Worm (Caenorhabditis elegans) whole organism, L4 larva: ENCODE measurements around the gene F09G8.10.

Source experiments
- F44E2.7 ChIP-seq: fragments of 200-800 bp; sonication (Bioruptor generic); IDR thresholded peaks from 2 replicates; pipeline ENCODE4 v2.1.2; 2022; ENCODE audit warnings: missing genetic modification characterization, missing compliant biosample characterization
- T26A8.4 ChIP-seq: fragments of 200-800 bp; sonication (Bioruptor generic); IDR thresholded peaks from 2 replicates; pipeline ENCODE4 v1.3.6; 2022; ENCODE audit warnings: missing genetic modification characterization, missing compliant biosample characterization
- Y48G9A.11 ChIP-seq: fragments of 200-800 bp; sonication (Bioruptor generic); IDR thresholded peaks from 2 replicates; pipeline ENCODE4 v1.3.6; 2022; ENCODE audit warnings: missing genetic modification reagents, missing genetic modification characterization, missing compliant biosample characterization
- Y75B8A.6 ChIP-seq: fragments of 200-800 bp; sonication (Bioruptor generic); IDR thresholded peaks from 2 replicates; pipeline ENCODE4 v1.3.6; 2022; ENCODE audit warnings: missing genetic modification reagents, missing genetic modification characterization, missing compliant biosample characterization
- ZK337.2 ChIP-seq: fragments of 200-800 bp; sonication (Bioruptor generic); IDR thresholded peaks from 2 replicates; pipeline ENCODE4 v1.3.6; 2022; ENCODE audit warnings: missing genetic modification reagents, missing genetic modification characterization, missing compliant biosample characterization
- aha-1 ChIP-seq: fragments of 150-350 bp; peaks from one replicate; lab custom pipeline; 2014; ENCODE audit warnings: missing biosample characterization, missing genetic modification characterization
- ama-1 ChIP-seq: fragments of 150-350 bp; optimal IDR thresholded peaks from 2 replicates; lab custom pipeline; 2014; ENCODE audit warnings: inconsistent platforms, mixed read lengths
- attf-4 ChIP-seq: sonication (generic microtip); optimal IDR thresholded peaks from 3 replicates; lab custom pipeline; 2017; ENCODE audit warnings: missing biosample characterization, missing genetic modification characterization
- cey-2 ChIP-seq: sonication (generic microtip); optimal IDR thresholded peaks from 3 replicates; lab custom pipeline; 2017; ENCODE audit warnings: missing genetic modification characterization, mild to moderate bottlenecking, missing compliant biosample characterization, antibody characterized with exemption, borderline replicate concordance; ENCODE audit not compliant: insufficient read depth
- ctbp-1 ChIP-seq: fragments of 200-800 bp; sonication (Bioruptor generic); IDR thresholded peaks from 2 replicates; pipeline ENCODE4 v1.3.6; 2022; ENCODE audit warnings: missing genetic modification reagents, missing genetic modification characterization, missing compliant biosample characterization
- daf-19 ChIP-seq: fragments of 200-800 bp; sonication (Bioruptor generic); conservative IDR thresholded peaks from 2 replicates; pipeline ENCODE4 v1.3.6; 2022; ENCODE audit warnings: missing genetic modification characterization, missing compliant biosample characterization
- dmd-6 ChIP-seq: fragments of 200-800 bp; sonication (Bioruptor generic); IDR thresholded peaks from 2 replicates; pipeline ENCODE4 v1.3.6; 2022; ENCODE audit warnings: missing genetic modification reagents, missing genetic modification characterization, missing compliant biosample characterization
- dmd-8 ChIP-seq: fragments of 200-800 bp; sonication (Bioruptor generic); IDR thresholded peaks from 2 replicates; pipeline ENCODE4 v1.3.6; 2022; ENCODE audit warnings: missing genetic modification characterization, missing compliant biosample characterization
- egl-27 ChIP-seq: sonication (generic microtip); optimal IDR thresholded peaks from 3 replicates; lab custom pipeline; 2017; ENCODE audit warnings: missing biosample characterization, missing genetic modification reagents, missing genetic modification characterization
- egl-43 ChIP-seq: fragments of 200-800 bp; sonication (Bioruptor generic); IDR thresholded peaks from 2 replicates; pipeline ENCODE4 v1.3.6; 2022; ENCODE audit warnings: missing genetic modification reagents, missing genetic modification characterization, missing compliant biosample characterization
- fkh-10 ChIP-seq: fragments of 150-350 bp; optimal IDR thresholded peaks from 2 replicates; lab custom pipeline; 2014; ENCODE audit warnings: missing biosample characterization, missing genetic modification reagents, missing genetic modification characterization
- hlh-11 ChIP-seq: fragments of 200-800 bp; sonication (Bioruptor generic); optimal IDR thresholded peaks from 2 replicates; lab custom pipeline; 2018; ENCODE audit warnings: mild to moderate bottlenecking, missing genetic modification characterization, missing compliant biosample characterization
- hlh-30 ChIP-seq: sonication (generic microtip); optimal IDR thresholded peaks from 2 replicates; lab custom pipeline; 2017; ENCODE audit warnings: antibody characterized with exemption, mild to moderate bottlenecking, missing genetic modification characterization, missing compliant biosample characterization; ENCODE audit not compliant: insufficient read depth
- hmg-1.1 ChIP-seq: fragments of 200-800 bp; sonication (Bioruptor generic); IDR thresholded peaks from 2 replicates; pipeline ENCODE4 v1.3.6; 2022; ENCODE audit warnings: missing genetic modification reagents, missing genetic modification characterization, missing compliant biosample characterization
- lim-7 ChIP-seq: fragments of 200-800 bp; sonication (Bioruptor generic); IDR thresholded peaks from 2 replicates; pipeline ENCODE4 v1.3.6; 2022; ENCODE audit warnings: missing genetic modification characterization, missing compliant biosample characterization
- lin-13 ChIP-seq: fragments of 150-350 bp; optimal IDR thresholded peaks from 2 replicates; lab custom pipeline; 2014; ENCODE audit warnings: missing biosample characterization, missing genetic modification reagents, missing genetic modification characterization
- lin-15B ChIP-seq: fragments of 150-350 bp; sonication (generic microtip); optimal IDR thresholded peaks from 3 replicates; lab custom pipeline; 2014; ENCODE audit warnings: missing biosample characterization, missing genetic modification characterization
- lin-38 ChIP-seq: fragments of 200-800 bp; sonication (Bioruptor generic); IDR thresholded peaks from 2 replicates; pipeline ENCODE4 v1.3.6; 2022; ENCODE audit warnings: missing genetic modification reagents, missing genetic modification characterization, missing compliant biosample characterization
- lin-39 ChIP-seq: fragments of 150-350 bp; optimal IDR thresholded peaks from 2 replicates; lab custom pipeline; 2014; ENCODE audit warnings: missing biosample characterization, missing genetic modification reagents, missing genetic modification characterization
- madf-5 ChIP-seq, 2 experiments: fragments of 200-800 bp; sonication (Bioruptor generic); IDR thresholded peaks; 2 replicates each; pipeline ENCODE4 v1.3.6; 2022; ENCODE audit warnings: missing compliant biosample characterization in 2 of 2, missing genetic modification characterization in 2 of 2
- madf-9 ChIP-seq: fragments of 200-800 bp; sonication (Bioruptor generic); conservative IDR thresholded peaks from 2 replicates; pipeline ENCODE4 v1.3.6; 2022; ENCODE audit warnings: missing genetic modification reagents, missing genetic modification characterization, missing compliant biosample characterization
- mxl-3 ChIP-seq: fragments of 200-800 bp; sonication (Bioruptor generic); optimal IDR thresholded peaks from 2 replicates; lab custom pipeline; 2018; ENCODE audit warnings: mild to moderate bottlenecking, missing genetic modification characterization, missing compliant biosample characterization
- nhr-25 ChIP-seq: sonication (generic microtip); optimal IDR thresholded peaks from 2 replicates; lab custom pipeline; 2017; ENCODE audit warnings: missing genetic modification characterization, mild to moderate bottlenecking, missing compliant biosample characterization, antibody characterized with exemption, moderate library complexity, borderline replicate concordance; ENCODE audit not compliant: insufficient read depth
- nhr-41 ChIP-seq: fragments of 200-800 bp; sonication (Bioruptor generic); IDR thresholded peaks from 2 replicates; pipeline ENCODE4 v1.3.6; 2022; ENCODE audit warnings: missing genetic modification reagents, missing genetic modification characterization, missing compliant biosample characterization
- nhr-42 ChIP-seq: fragments of 200-800 bp; sonication (Bioruptor generic); IDR thresholded peaks from 2 replicates; pipeline ENCODE4 v1.3.6; 2022; ENCODE audit warnings: missing genetic modification characterization, missing compliant biosample characterization
- nhr-48 ChIP-seq: sonication (generic microtip); optimal IDR thresholded peaks from 2 replicates; lab custom pipeline; 2016; ENCODE audit warnings: mild to moderate bottlenecking, missing genetic modification characterization, missing compliant biosample characterization
- sdz-12 ChIP-seq: fragments of 200-800 bp; sonication (Bioruptor generic); optimal IDR thresholded peaks from 2 replicates; lab custom pipeline; 2018; ENCODE audit warnings: mild to moderate bottlenecking, missing genetic modification characterization, missing compliant biosample characterization
- snpc-1.2 ChIP-seq: fragments of 200-800 bp; sonication (Bioruptor generic); IDR thresholded peaks from 2 replicates; pipeline ENCODE4 v1.3.6; 2022; ENCODE audit warnings: missing genetic modification reagents, missing genetic modification characterization, missing compliant biosample characterization
- snpc-4 ChIP-seq: fragments of 150-350 bp; optimal IDR thresholded peaks from 2 replicates; lab custom pipeline; 2014; ENCODE audit warnings: missing biosample characterization, missing genetic modification characterization
- tag-97 ChIP-seq: fragments of 200-800 bp; sonication (Bioruptor generic); IDR thresholded peaks from 2 replicates; pipeline ENCODE4 v1.3.6; 2022; ENCODE audit warnings: missing genetic modification characterization, missing compliant biosample characterization
- tra-1 ChIP-seq: fragments of 200-800 bp; sonication (Bioruptor generic); IDR thresholded peaks from 2 replicates; pipeline ENCODE4 v1.3.6; 2022; ENCODE audit warnings: missing genetic modification reagents, missing genetic modification characterization, missing compliant biosample characterization
- unc-130 ChIP-seq: sonication (generic microtip); optimal IDR thresholded peaks from 2 replicates; lab custom pipeline; 2016; ENCODE audit warnings: missing genetic modification reagents, missing genetic modification characterization, missing compliant biosample characterization
- unc-39 ChIP-seq: sonication (generic microtip); optimal IDR thresholded peaks from 2 replicates; lab custom pipeline; 2017; ENCODE audit warnings: missing biosample characterization, missing genetic modification characterization
- unc-62 ChIP-seq, 3 experiments: fragments of 150-350 bp in 1 of 3; sonication (generic microtip); optimal IDR thresholded peaks in 2 of 3; peaks in 1 of 3; 1 replicate in 1 of 3; 2 replicates in 2 of 3; lab custom pipeline; 2014 to 2017; ENCODE audit warnings: missing biosample characterization in 3 of 3, missing genetic modification characterization in 3 of 3, missing genetic modification reagents in 3 of 3, missing genotype in 1 of 3
- zag-1 ChIP-seq: fragments of 150-350 bp; optimal IDR thresholded peaks from 2 replicates; lab custom pipeline; 2014; ENCODE audit warnings: missing biosample characterization, missing genetic modification characterization
- zfp-2 ChIP-seq: sonication (generic microtip); optimal IDR thresholded peaks from 2 replicates; lab custom pipeline; 2016; ENCODE audit warnings: mild to moderate bottlenecking, missing genetic modification characterization, missing compliant biosample characterization
- zip-11 ChIP-seq: fragments of 200-800 bp; sonication (Bioruptor generic); IDR thresholded peaks from 2 replicates; pipeline ENCODE4 v1.3.6; 2022; ENCODE audit warnings: missing genetic modification characterization, missing compliant biosample characterization
- zip-2 ChIP-seq: fragments of 150-350 bp; optimal IDR thresholded peaks from 2 replicates; lab custom pipeline; 2014; ENCODE audit warnings: missing biosample characterization, missing genetic modification characterization
- ztf-11 ChIP-seq: fragments of 150-350 bp; optimal IDR thresholded peaks from 2 replicates; lab custom pipeline; 2014; ENCODE audit warnings: missing biosample characterization, missing genetic modification characterization

Gene F09G8.10

ce11 chrIII:8271676-8272225 lies at the start of gene F09G8.10, which contains the start of gene mps-4:
Gene F09G8.10, minus strand, starts transcription at chrIII:8272175.
Gene mps-4, minus strand, starts transcription at chrIII:8271776.
- TF ChIP-seq dmd-8 (GFP tag; lab: Robert Waterston, UW) (no peak), ama-1 (lab: Kevin White, UChicago) (no peak), madf-9 (GFP tag; lab: Robert Waterston, UW) (no peak), Y48G9A.11 (GFP tag; lab: Robert Waterston, UW) (no peak), egl-43 (GFP tag; lab: Robert Waterston, UW) (no peak), dmd-6 (GFP tag; lab: Robert Waterston, UW) (no peak)

ce11 chrIII:8321225-8321624 lies 49.2 kb upstream of the F09G8.10 start:
- TF ChIP-seq dmd-6 (GFP tag; lab: Robert Waterston, UW) (no peak), unc-62 (GFP tag; optimal IDR thresholded peaks at IDR 0.05 in 1 of 2; lab: Kevin White, UChicago) (peak in 1 of 2 experiments; percentile 89), unc-62 (tag; optimal IDR thresholded peaks at IDR 0.05; lab: Kevin White, UChicago) (no peak), nhr-48 (no peak), aha-1 (tag; lab: Kevin White, UChicago) (peak; percentile 7), madf-9 (GFP tag; lab: Robert Waterston, UW) (no peak), egl-27 (no peak), hlh-30 (peak; percentile 6), madf-5 (GFP tag; IDR thresholded peaks at IDR 0.05; lab: Robert Waterston, UW) (no peak), hmg-1.1 (GFP tag; lab: Robert Waterston, UW) (0 out of 2 replicates have a peak, but pooled peaks have one; percentile 8), F44E2.7 (no peak), lin-13 (GFP tag; lab: Kevin White, UChicago) (no peak)

DNA sequence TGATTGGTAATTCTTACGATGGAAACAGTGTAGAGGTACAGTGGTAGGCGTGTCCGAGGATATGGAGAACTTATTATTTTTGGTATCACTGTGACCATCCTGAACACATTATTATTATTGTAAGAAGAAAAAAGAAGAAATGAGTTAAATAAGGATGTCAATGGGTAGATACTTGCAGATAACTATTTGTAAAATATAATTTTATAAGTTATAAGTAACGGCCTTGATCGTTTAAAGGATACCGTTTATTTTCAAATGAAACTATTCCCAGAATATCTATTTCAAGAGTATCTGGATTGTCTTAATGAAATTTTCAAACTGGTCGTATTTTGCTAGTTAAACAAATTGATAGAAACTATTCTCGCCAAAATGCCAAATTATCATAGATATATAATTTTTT lies 48.2 kb upstream of the F09G8.10 start, which contains the start of gene F10E9.10:
F10E9.10 (minus strand) TSS at position 101 of the 400 bp plus-strand sequence.
- TF ChIP-seq mxl-3 (GFP tag; lab: Kevin White, UChicago), result no peak
- no peak for TF ChIP-seq cey-2
- TF ChIP-seq madf-9 (GFP tag; lab: Robert Waterston, UW), result no peak
- no peak for TF ChIP-seq zip-11
- no peak for TF ChIP-seq ZK337.2 (GFP tag; lab: Robert Waterston, UW)
- no peak for TF ChIP-seq tra-1 (GFP tag; lab: Robert Waterston, UW)
- TF ChIP-seq nhr-41 (GFP tag; lab: Robert Waterston, UW), result no peak
- TF ChIP-seq sdz-12 (GFP tag; lab: Kevin White, UChicago), result no peak
- TF ChIP-seq Y75B8A.6 (GFP tag; lab: Robert Waterston, UW), result no peak
- TF ChIP-seq hmg-1.1 (GFP tag; lab: Robert Waterston, UW), result no peak
- TF ChIP-seq lin-38 (GFP tag; lab: Robert Waterston, UW), result no peak
- no peak for TF ChIP-seq lin-39 (tag; lab: Kevin White, UChicago)
- no peak for TF ChIP-seq nhr-42 (GFP tag; lab: Robert Waterston, UW)
- no peak for TF ChIP-seq tag-97 (GFP tag; lab: Robert Waterston, UW)
- TF ChIP-seq zag-1, result no peak
- no peak for TF ChIP-seq unc-130 (GFP tag; lab: Kevin White, UChicago)
- TF ChIP-seq zip-2 (tag; lab: Kevin White, UChicago), result no peak
- TF ChIP-seq attf-4 (tag; lab: Kevin White, UChicago), result no peak

ce11 chrIII:8319100-8319499 lies 47.1 kb upstream of the F09G8.10 start, which contains the start of gene F10E9.11:
Gene F10E9.11, minus strand, starts transcription at chrIII:8319260.
- TF ChIP-seq nhr-25 (tag; lab: Kevin White, UChicago), result peak; percentile 15
- no peak for TF ChIP-seq nhr-42 (GFP tag; lab: Robert Waterston, UW)
- TF ChIP-seq tag-97 (GFP tag; lab: Robert Waterston, UW), result no peak
- no peak for TF ChIP-seq ctbp-1
- 0 out of 2 replicates have a peak, but pooled peaks have one; percentile 53 for TF ChIP-seq snpc-1.2 (GFP tag; lab: Robert Waterston, UW)
- TF ChIP-seq F44E2.7, result no peak
- TF ChIP-seq madf-9 (GFP tag; lab: Robert Waterston, UW), result peak; percentile 51; the same call in 1 of the 2 replicates
- TF ChIP-seq daf-19, result 0 out of 2 replicates have a peak, but pooled peaks have one; percentile 16
- no peak for TF ChIP-seq unc-39 (tag; lab: Kevin White, UChicago)
- TF ChIP-seq dmd-6 (GFP tag; lab: Robert Waterston, UW), result peak; percentile 68; the same call in 1 of the 2 replicates
- no peak for TF ChIP-seq lin-15B (tag; lab: Kevin White, UChicago)
- no peak for TF ChIP-seq ztf-11 (tag; lab: Kevin White, UChicago)
- TF ChIP-seq ama-1 (lab: Kevin White, UChicago), result no peak
- no peak for TF ChIP-seq snpc-4 (tag; lab: Kevin White, UChicago)
- TF ChIP-seq unc-130 (GFP tag; lab: Kevin White, UChicago), result peak; percentile 96
- TF ChIP-seq lim-7, result no peak
- TF ChIP-seq zfp-2, result no peak
- TF ChIP-seq ZK337.2 (GFP tag; lab: Robert Waterston, UW), result peak; percentile 83
- no peak for TF ChIP-seq fkh-10
- peak; percentile 45; the same call in 1 of the 2 replicates for TF ChIP-seq T26A8.4
- TF ChIP-seq hlh-11 (tag; lab: Kevin White, UChicago), result no peak
